Worm (Caenorhabditis elegans) whole organism, L4/young adult: ENCODE measurements around the gene R04B5.7.
A peak's percentile ranks its signal among the peaks of the same experiment; 100 is the strongest.

Experiments used
- W03F9.2 ChIP-seq: fragments of 150-350 bp; optimal IDR thresholded peaks from 2 replicates; lab custom pipeline; 2014; ENCODE audit warnings: missing biosample characterization, missing genetic modification characterization
- dao-5 ChIP-seq: sonication (generic microtip); optimal IDR thresholded peaks from 2 replicates; lab custom pipeline; 2016; ENCODE audit warnings: missing genotype, missing genetic modification characterization, moderate library complexity, missing compliant biosample characterization
- him-1 ChIP-seq: sonication (generic microtip); optimal IDR thresholded peaks from 2 replicates; lab custom pipeline; 2016; ENCODE audit warnings: missing genotype, missing genetic modification reagents, missing genetic modification characterization, missing compliant biosample characterization

R04B5.7 gene

ce11 chrV:10046503-10046902 lies 43.9 kb downstream of the R04B5.7 start:
- TF ChIP-seq dao-5 (tag; lab: Kevin White, UChicago): no peak
- TF ChIP-seq W03F9.2 (tag; lab: Kevin White, UChicago): no peak
- TF ChIP-seq him-1 (tag; lab: Kevin White, UChicago): no peak

- TF ChIP-seq him-1 (tag; lab: Kevin White, UChicago): no peak
- TF ChIP-seq dao-5 (tag; lab: Kevin White, UChicago): no peak
- no peak for TF ChIP-seq W03F9.2 (tag; lab: Kevin White, UChicago)
Measured at ce11 chrV:10044735-10045134, 45.6 kb downstream of the R04B5.7 start.

ce11 chrV:10043234-10043796 lies 47.0 kb downstream of the R04B5.7 start, which contains the start of gene T06E8.8:
Gene T06E8.8, plus strand, starts transcription at chrV:10043746.
- TF ChIP-seq dao-5 (tag; lab: Kevin White, UChicago) (no peak), him-1 (tag; lab: Kevin White, UChicago) (no peak), W03F9.2 (tag; lab: Kevin White, UChicago) (no peak)

- TF ChIP-seq him-1 (tag; lab: Kevin White, UChicago) (peak; percentile 29), W03F9.2 (tag; lab: Kevin White, UChicago) (no peak)
Measured at ce11 chrV:10042254-10042653, 48.1 kb downstream of the R04B5.7 start.

ce11 chrV:10041484-10041883 lies 48.9 kb downstream of the R04B5.7 start:
- TF ChIP-seq W03F9.2 (tag; lab: Kevin White, UChicago) (no peak), him-1 (tag; lab: Kevin White, UChicago) (no peak), dao-5 (tag; lab: Kevin White, UChicago) (no peak)

- TF ChIP-seq W03F9.2 (tag; lab: Kevin White, UChicago) (peak; percentile 58), him-1 (tag; lab: Kevin White, UChicago) (no peak)
Measured at ce11 chrV:10039837-10040236, 50.5 kb downstream of the R04B5.7 start.
